Fruit fly (Drosophila melanogaster) whole organism, embryonic: Measurements from ENCODE around the gene CG5390.

ENCODE experiments used
- Aef1 ChIP-seq: fragments of 200-800 bp; sonication (Bioruptor generic); IDR thresholded peaks from 3 replicates; pipeline ENCODE4 v1.3.6; 2022; ENCODE audit warnings: missing biosample characterization, missing genetic modification characterization
- Atf6 ChIP-seq: fragments of 200-800 bp; sonication (Bioruptor generic); IDR thresholded peaks from 2 replicates; pipeline ENCODE4 v1.3.6; 2022; ENCODE audit warnings: missing biosample characterization, missing genetic modification characterization
- CG10209 ChIP-seq: fragments of 200-800 bp; sonication (Bioruptor generic); optimal IDR thresholded peaks from 3 replicates; lab custom pipeline; 2017; ENCODE audit warnings: missing biosample characterization, mild to moderate bottlenecking, missing genetic modification characterization, missing genetic modification reagents
- CG10654 ChIP-seq: fragments of 200-800 bp; sonication (Bioruptor generic); optimal IDR thresholded peaks from 2 replicates; lab custom pipeline; 2016; ENCODE audit warnings: missing biosample characterization, missing genetic modification characterization
- CG11456 ChIP-seq: fragments of 200-800 bp; sonication (Bioruptor generic); IDR thresholded peaks from 3 replicates; pipeline ENCODE4 v1.3.6; 2022; ENCODE audit warnings: missing biosample characterization, missing genetic modification characterization
- CG11695 ChIP-seq: fragments of 200-800 bp; sonication (Bioruptor generic); IDR thresholded peaks from 3 replicates; pipeline ENCODE4 v1.3.6; 2022; ENCODE audit warnings: missing biosample characterization, missing genetic modification characterization
- CG11723 ChIP-seq: fragments of 200-800 bp; sonication (Bioruptor generic); optimal IDR thresholded peaks from 2 replicates; lab custom pipeline; 2017; ENCODE audit warnings: missing biosample characterization, mild to moderate bottlenecking, missing genetic modification characterization
- CG12236 ChIP-seq: fragments of 200-800 bp; sonication (Bioruptor generic); optimal IDR thresholded peaks from 2 replicates; lab custom pipeline; 2016; ENCODE audit warnings: missing biosample characterization, missing genetic modification characterization
- CG12942 ChIP-seq: fragments of 200-800 bp; sonication (Bioruptor generic); optimal IDR thresholded peaks from 3 replicates; lab custom pipeline; 2016; ENCODE audit warnings: missing biosample characterization, missing genetic modification characterization
- CG13775 ChIP-seq: fragments of 200-800 bp; sonication (Bioruptor generic); optimal IDR thresholded peaks from 3 replicates; lab custom pipeline; 2017; ENCODE audit warnings: missing biosample characterization, mild to moderate bottlenecking, missing genetic modification characterization
- CG13894 ChIP-seq: fragments of 200-800 bp; sonication (Bioruptor generic); optimal IDR thresholded peaks from 3 replicates; lab custom pipeline; 2018; ENCODE audit warnings: missing biosample characterization, mild to moderate bottlenecking, missing genetic modification characterization, moderate library complexity
- CG14965 ChIP-seq: fragments of 200-800 bp; sonication (Bioruptor generic); optimal IDR thresholded peaks from 2 replicates; lab custom pipeline; 2016; ENCODE audit warnings: missing biosample characterization, missing genetic modification characterization, borderline replicate concordance
- CG15269 ChIP-seq: fragments of 200-800 bp; sonication (Bioruptor generic); optimal IDR thresholded peaks from 2 replicates; lab custom pipeline; 2018; ENCODE audit warnings: missing biosample characterization, mild to moderate bottlenecking, missing genetic modification characterization, moderate library complexity
- CG1529 ChIP-seq: fragments of 200-800 bp; sonication (Bioruptor generic); optimal IDR thresholded peaks from 3 replicates; lab custom pipeline; 2018; ENCODE audit warnings: missing biosample characterization, missing genetic modification characterization
- CG17328 ChIP-seq: fragments of 200-800 bp; sonication (Bioruptor generic); IDR thresholded peaks from 2 replicates; pipeline ENCODE4 v1.3.6; 2022; ENCODE audit warnings: missing biosample characterization, missing genetic modification characterization
- CG17359 ChIP-seq: fragments of 200-800 bp; sonication (Bioruptor generic); optimal IDR thresholded peaks from 3 replicates; lab custom pipeline; 2018; ENCODE audit warnings: missing biosample characterization, mild to moderate bottlenecking, missing genetic modification characterization, moderate library complexity
- CG17802 ChIP-seq: fragments of 200-800 bp; sonication (Bioruptor generic); optimal IDR thresholded peaks from 2 replicates; lab custom pipeline; 2018; ENCODE audit warnings: missing biosample characterization, mild to moderate bottlenecking, missing genetic modification characterization, moderate library complexity
- CG33557 ChIP-seq: fragments of 200-800 bp; sonication (Bioruptor generic); optimal IDR thresholded peaks from 2 replicates; lab custom pipeline; 2019; ENCODE audit warnings: missing biosample characterization, mild to moderate bottlenecking, missing genetic modification characterization, moderate library complexity
- CG6765 ChIP-seq: fragments of 200-800 bp; sonication (Bioruptor generic); optimal IDR thresholded peaks from 3 replicates; lab custom pipeline; 2017; ENCODE audit warnings: missing biosample characterization, mild to moderate bottlenecking, missing genetic modification characterization
- CG7556 ChIP-seq: fragments of 200-800 bp; sonication (Bioruptor generic); optimal IDR thresholded peaks from 2 replicates; lab custom pipeline; 2017; ENCODE audit warnings: missing biosample characterization, mild to moderate bottlenecking, missing genetic modification characterization
- CG9797 ChIP-seq: fragments of 200-800 bp; sonication (Bioruptor generic); optimal IDR thresholded peaks from 3 replicates; lab custom pipeline; 2018; ENCODE audit warnings: missing biosample characterization, mild to moderate bottlenecking, missing genetic modification characterization
- Doc2 ChIP-seq: fragments of 200-800 bp; sonication (Bioruptor generic); IDR thresholded peaks from 2 replicates; pipeline ENCODE4 v1.3.6; 2022; ENCODE audit warnings: missing biosample characterization, missing genetic modification characterization
- Hand ChIP-seq: fragments of 200-800 bp; sonication (Bioruptor generic); optimal IDR thresholded peaks from 2 replicates; lab custom pipeline; 2017; ENCODE audit warnings: mild to moderate bottlenecking, missing biosample characterization, missing genetic modification reagents, missing genetic modification characterization
- Lhr ChIP-seq: fragments of 200-800 bp; sonication (Bioruptor generic); optimal IDR thresholded peaks from 3 replicates; lab custom pipeline; 2017; ENCODE audit warnings: mild to moderate bottlenecking, missing biosample characterization, missing genetic modification reagents, missing genetic modification characterization
- Lim3 ChIP-seq: fragments of 200-800 bp; sonication (Bioruptor generic); IDR thresholded peaks from 2 replicates; pipeline ENCODE4 v1.3.6; 2022; ENCODE audit warnings: missing biosample characterization, missing genetic modification characterization
- Mad ChIP-seq: fragments of 200-800 bp; sonication (Bioruptor generic); optimal IDR thresholded peaks from 2 replicates; lab custom pipeline; 2016; ENCODE audit warnings: missing biosample characterization, missing genetic modification characterization
- Med ChIP-seq: fragments of 200-800 bp; sonication (Bioruptor generic); peaks from one replicate; lab custom pipeline; 2016; ENCODE audit warnings: missing biosample characterization, missing genetic modification characterization, mild to moderate bottlenecking, inconsistent platforms, moderate library complexity
- NC2β ChIP-seq: fragments of 200-800 bp; sonication (Bioruptor generic); optimal IDR thresholded peaks from 2 replicates; lab custom pipeline; 2016; ENCODE audit warnings: missing biosample characterization, missing genetic modification characterization
- NK7.1 ChIP-seq: fragments of 200-800 bp; sonication (Bioruptor generic); optimal IDR thresholded peaks from 3 replicates; lab custom pipeline; 2016; ENCODE audit warnings: missing biosample characterization, missing genetic modification characterization
- Side ChIP-seq: fragments of 200-800 bp; sonication (Bioruptor generic); optimal IDR thresholded peaks from 2 replicates; lab custom pipeline; 2016; ENCODE audit warnings: missing biosample characterization, missing genetic modification characterization
- Sox100B ChIP-seq: fragments of 200-800 bp; sonication (Bioruptor generic); optimal IDR thresholded peaks from 3 replicates; lab custom pipeline; 2018; ENCODE audit warnings: missing biosample characterization, mild to moderate bottlenecking, missing genetic modification characterization
- Trl ChIP-seq, 3 experiments: fragments of >200 bp in 2 of 3; fragments of 200-800 bp in 1 of 3; sonication (Bioruptor generic) in 1 of 3; optimal IDR thresholded peaks; 2 replicates in 1 of 3; 3 replicates in 2 of 3; lab custom pipeline; 2016 to 2017; ENCODE audit warnings: missing biosample characterization in 1 of 3, missing genetic modification characterization in 1 of 3
- Usf ChIP-seq: fragments of 200-800 bp; sonication (Bioruptor generic); optimal IDR thresholded peaks from 2 replicates; lab custom pipeline; 2017; ENCODE audit warnings: missing genotype, missing biosample characterization, missing genetic modification characterization
- crp ChIP-seq, 2 experiments: fragments of 200-800 bp; sonication (Bioruptor generic); optimal IDR thresholded peaks; 2 replicates in 1 of 2; 3 replicates in 1 of 2; lab custom pipeline; 2017; ENCODE audit warnings: missing biosample characterization in 2 of 2, missing genetic modification characterization in 2 of 2, mild to moderate bottlenecking in 1 of 2, moderate library complexity in 1 of 2
- da ChIP-seq: fragments of 200-800 bp; sonication (Bioruptor generic); optimal IDR thresholded peaks from 2 replicates; lab custom pipeline; 2016; ENCODE audit warnings: missing biosample characterization, missing genetic modification characterization
- eyg ChIP-seq: fragments of 200-800 bp; sonication (Bioruptor generic); optimal IDR thresholded peaks from 3 replicates; lab custom pipeline; 2016; ENCODE audit warnings: missing biosample characterization, missing genetic modification characterization
- gcm2 ChIP-seq: fragments of 200-800 bp; sonication (Bioruptor generic); optimal IDR thresholded peaks from 2 replicates; lab custom pipeline; 2016; ENCODE audit warnings: missing biosample characterization, missing genetic modification characterization
- ind ChIP-seq: fragments of 200-800 bp; sonication (Bioruptor generic); optimal IDR thresholded peaks from 3 replicates; lab custom pipeline; 2016; ENCODE audit warnings: missing biosample characterization, missing genetic modification characterization
- mam ChIP-seq: fragments of 200-800 bp; sonication (Bioruptor generic); optimal IDR thresholded peaks from 3 replicates; lab custom pipeline; 2016; ENCODE audit warnings: missing biosample characterization, missing genetic modification characterization
- nom ChIP-seq: fragments of 200-800 bp; sonication (Bioruptor generic); optimal IDR thresholded peaks from 2 replicates; lab custom pipeline; 2017; ENCODE audit warnings: missing biosample characterization, missing genetic modification characterization, mild to moderate bottlenecking, moderate library complexity, missing genetic modification reagents
- org-1 ChIP-seq: fragments of 200-800 bp; sonication (Bioruptor generic); optimal IDR thresholded peaks from 2 replicates; lab custom pipeline; 2017; ENCODE audit warnings: missing biosample characterization, missing genetic modification characterization
- pita ChIP-seq: fragments of 200-800 bp; sonication (Bioruptor generic); optimal IDR thresholded peaks from 2 replicates; lab custom pipeline; 2017; ENCODE audit warnings: missing biosample characterization, mild to moderate bottlenecking, missing genetic modification characterization
- prd ChIP-seq, 3 experiments: fragments of >200 bp in 2 of 3; fragments of 200-800 bp in 1 of 3; sonication (Bioruptor generic) in 1 of 3; optimal IDR thresholded peaks in 2 of 3; IDR thresholded peaks in 1 of 3; 2 replicates in 2 of 3; 3 replicates in 1 of 3; pipeline versions ENCODE4 v1.3.6 to Lab custom; 2017 to 2022; ENCODE audit warnings: missing biosample characterization in 1 of 3, missing genetic modification characterization in 1 of 3
- rib ChIP-seq: fragments of 200-800 bp; sonication (Bioruptor generic); IDR thresholded peaks from 2 replicates; pipeline ENCODE4 v1.3.6; 2022; ENCODE audit warnings: missing biosample characterization, missing genetic modification characterization
- row ChIP-seq: fragments of 200-800 bp; sonication (Bioruptor generic); IDR thresholded peaks from 3 replicates; pipeline ENCODE4 v1.3.6; 2022; ENCODE audit warnings: missing biosample characterization, missing genetic modification characterization
- ssp ChIP-seq: fragments of 200-800 bp; sonication (Bioruptor generic); IDR thresholded peaks from 2 replicates; pipeline ENCODE4 v1.3.6; 2022; ENCODE audit warnings: missing biosample characterization, missing genetic modification characterization
- tll ChIP-seq, 2 experiments: fragments of 200-800 bp in 1 of 2; fragments of >200 bp in 1 of 2; sonication (Bioruptor generic) in 1 of 2; optimal IDR thresholded peaks; 2 replicates each; lab custom pipeline; 2017 to 2019; ENCODE audit warnings: missing biosample characterization in 2 of 2, missing genetic modification characterization in 2 of 2, mild to moderate bottlenecking in 1 of 2, moderate library complexity in 1 of 2
- trem ChIP-seq: fragments of 200-800 bp; optimal IDR thresholded peaks from 3 replicates; lab custom pipeline; 2019; ENCODE audit warnings: missing biosample characterization, mild to moderate bottlenecking, missing genetic modification characterization, moderate library complexity
- vnd ChIP-seq: fragments of 200-800 bp; sonication (Bioruptor generic); IDR thresholded peaks from 3 replicates; pipeline ENCODE4 v1.3.6; 2022; ENCODE audit warnings: missing biosample characterization, missing genetic modification characterization; ENCODE audit not compliant: partially characterized antibody

Gene CG5390

DNA sequence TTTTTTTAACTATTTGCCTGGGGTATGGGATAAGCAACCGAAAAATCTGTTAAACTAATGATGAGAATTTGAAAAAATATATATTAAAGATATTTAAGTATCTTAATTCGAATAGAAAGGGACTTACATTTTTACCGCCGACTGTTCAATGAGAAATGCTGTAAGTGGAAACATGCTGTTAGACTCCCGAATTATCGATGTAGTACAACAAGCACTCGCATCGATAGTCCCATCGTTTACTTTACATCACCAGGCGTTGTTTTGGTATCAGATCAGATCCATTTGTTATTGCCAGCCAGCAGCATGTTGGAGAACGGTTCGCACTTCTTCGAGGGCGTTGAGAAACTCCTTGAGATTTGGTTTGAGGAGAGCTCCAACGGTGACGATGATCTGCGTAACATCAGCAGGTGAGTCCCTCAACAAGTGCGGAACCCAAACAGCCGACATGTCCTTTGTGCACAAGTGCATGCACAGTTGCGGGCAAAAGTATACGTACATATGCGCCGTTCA is 32.9 kb upstream of the CG5390 start, which contains the start of gene SamDC (continued):
- TF ChIP-seq crp (GFP tag; optimal IDR thresholded peaks at IDR 0.05; lab: Kevin White, UChicago): peak in 1 of 2 experiments; percentile 60
- peak; percentile 45 for TF ChIP-seq trem (tag; lab: Kevin White, UChicago)
- TF ChIP-seq CG11723 (GFP tag; lab: Kevin White, UChicago): peak; percentile 1
- TF ChIP-seq CG15269 (tag; lab: Kevin White, UChicago): peak; percentile 72
- TF ChIP-seq Atf6 (GFP tag; lab: Robert Waterston, UW): peak; percentile 46; the same call in 1 of the 2 replicates
- TF ChIP-seq gcm2 (GFP tag; lab: Kevin White, UChicago): no peak
- TF ChIP-seq CG11456 (GFP tag; lab: Robert Waterston, UW): no peak
- TF ChIP-seq Doc2: no peak
- TF ChIP-seq CG12942: peak; percentile 4
- peak; percentile 47 for TF ChIP-seq Side (GFP tag; lab: Kevin White, UChicago)
- peak; percentile 24; the same call in 1 of the 2 replicates for TF ChIP-seq CG17328 (GFP tag; lab: Robert Waterston, UW)
- no peak for TF ChIP-seq CG33557 (GFP tag; lab: Kevin White, UChicago)
- peak; percentile 98 for TF ChIP-seq ssp (GFP tag; lab: Robert Waterston, UW)
- TF ChIP-seq CG17802 (tag; lab: Kevin White, UChicago): peak; percentile 91
- peak; percentile 59; the same call in 2 of the 3 replicates for TF ChIP-seq vnd (GFP tag; lab: Robert Waterston, UW)
- TF ChIP-seq CG6765 (GFP tag; lab: Kevin White, UChicago): peak; percentile 31
- no peak for TF ChIP-seq NC2β (GFP tag; lab: Kevin White, UChicago)
- no peak for TF ChIP-seq CG12236 (GFP tag; lab: Kevin White, UChicago)
- TF ChIP-seq CG13894 (tag; lab: Kevin White, UChicago): peak; percentile 66
- peak; percentile 14 for TF ChIP-seq CG10654 (GFP tag; lab: Kevin White, UChicago)
- no peak for TF ChIP-seq pita (GFP tag; lab: Kevin White, UChicago)
- peak; percentile 90 for TF ChIP-seq row (GFP tag; lab: Robert Waterston, UW)
- no peak for TF ChIP-seq Lim3 (GFP tag; lab: Robert Waterston, UW)
- no peak for TF ChIP-seq da
- no peak for TF ChIP-seq CG14965 (GFP tag; lab: Kevin White, UChicago)
- no peak for TF ChIP-seq Hand
- TF ChIP-seq Mad (GFP tag; lab: Kevin White, UChicago): peak; percentile 4
- TF ChIP-seq ind: peak; percentile 25
- TF ChIP-seq Trl (optimal IDR thresholded peaks at IDR 0.05; lab: Kevin White, UChicago): no peak
- peak; percentile 58 for TF ChIP-seq Trl (GFP tag; optimal IDR thresholded peaks at IDR 0.05; lab: Kevin White, UChicago)
- peak; percentile 17 for TF ChIP-seq Sox100B (GFP tag; lab: Kevin White, UChicago)
- no peak for TF ChIP-seq rib (GFP tag; lab: Robert Waterston, UW)
- TF ChIP-seq CG17359: peak; percentile 23
- no peak for TF ChIP-seq prd (optimal IDR thresholded peaks at IDR 0.05; lab: Kevin White, UChicago)
- no peak; the same call in 1 of the 3 replicates for TF ChIP-seq prd (GFP tag; IDR thresholded peaks at IDR 0.05; lab: Robert Waterston, UW)
- no peak for TF ChIP-seq org-1 (GFP tag; lab: Kevin White, UChicago)
- TF ChIP-seq eyg (GFP tag; lab: Kevin White, UChicago): peak; percentile 18
- TF ChIP-seq CG7556 (GFP tag; lab: Kevin White, UChicago): peak; percentile 21
- TF ChIP-seq nom: no peak
- TF ChIP-seq Med: peak; percentile 91
- 0 out of 3 replicates have a peak, but pooled peaks have one; percentile 39 for TF ChIP-seq CG11695 (GFP tag; lab: Robert Waterston, UW)
- TF ChIP-seq CG1529: no peak
- TF ChIP-seq tll (GFP tag; optimal IDR thresholded peaks at IDR 0.05; lab: Kevin White, UChicago): no peak
- peak; percentile 36 for TF ChIP-seq CG10209 (GFP tag; lab: Kevin White, UChicago)
- peak; percentile 45 for TF ChIP-seq CG13775 (GFP tag; lab: Kevin White, UChicago)
- TF ChIP-seq Usf: no peak
- peak; percentile 27 for TF ChIP-seq NK7.1 (GFP tag; lab: Kevin White, UChicago)
- TF ChIP-seq mam (GFP tag; lab: Kevin White, UChicago): peak; percentile 54
- TF ChIP-seq Lhr (GFP tag; lab: Kevin White, UChicago): peak; percentile 79
- TF ChIP-seq Aef1 (GFP tag; lab: Robert Waterston, UW): peak; percentile 24; the same call in 1 of the 3 replicates
- peak; percentile 44 for TF ChIP-seq CG9797 (GFP tag; lab: Kevin White, UChicago)
